Worm (Caenorhabditis elegans): ENCODE results near the gene best-17.

best-17 gene

DNA sequence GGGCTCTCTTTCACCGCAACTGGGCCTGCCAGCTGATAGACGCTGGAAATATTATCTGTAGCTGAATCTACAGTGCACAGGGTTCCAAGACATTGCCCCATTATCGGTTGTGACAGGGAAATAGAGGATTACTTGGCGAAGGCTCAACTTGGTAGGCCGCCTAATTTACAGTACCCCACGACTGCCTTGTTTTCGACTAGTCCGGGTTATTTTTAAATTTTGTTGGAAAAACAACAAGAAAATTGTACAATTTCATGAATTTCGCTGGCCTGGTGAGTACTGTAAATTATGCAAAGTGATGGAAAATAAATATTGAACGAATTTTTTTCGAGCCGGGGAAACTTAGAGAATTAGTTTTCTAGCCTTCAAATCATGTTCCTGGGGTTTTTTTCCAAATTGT, 26.6 kb upstream of the best-17 start, which contains the start of gene T19C3.7:
Gene T19C3.7 (minus strand): TSS at position 101 of the 400 bp plus-strand sequence.
- TF ChIP-seq lsy-12 (tag; optimal IDR thresholded peaks at IDR 0.05) = no peak
- TF ChIP-seq nfya-1 (tag; optimal IDR thresholded peaks at IDR 0.05; ENCODE audit: insufficient read depth) = no peak
- TF ChIP-seq R02D3.7 (tag; optimal IDR thresholded peaks at IDR 0.05) = no peak
- TF ChIP-seq jun-1 (tag; optimal IDR thresholded peaks at IDR 0.05) = no peak
- TF ChIP-seq ztf-11 (tag; optimal IDR thresholded peaks at IDR 0.05) = no peak
- TF ChIP-seq fkh-2 (tag; optimal IDR thresholded peaks at IDR 0.05) = no peak
- TF ChIP-seq sea-2 (GFP tag; optimal IDR thresholded peaks at IDR 0.05) = no peak
- no peak for TF ChIP-seq lin-15B (tag; optimal IDR thresholded peaks at IDR 0.05)
- TF ChIP-seq aly-2 (tag; optimal IDR thresholded peaks at IDR 0.05) = no peak
- TF ChIP-seq tbx-2 (tag; optimal IDR thresholded peaks at IDR 0.05) = no peak
- no peak for TF ChIP-seq ceh-28 (tag; optimal IDR thresholded peaks at IDR 0.05)
- TF ChIP-seq nhr-11 (tag; optimal IDR thresholded peaks at IDR 0.05) = no peak
- no peak for TF ChIP-seq lin-39 (tag; optimal IDR thresholded peaks at IDR 0.05)
- no peak for TF ChIP-seq ceh-16 (tag; optimal IDR thresholded peaks at IDR 0.05)
- no peak for TF ChIP-seq elt-3 (tag; optimal IDR thresholded peaks at IDR 0.05)
- no peak for TF ChIP-seq nhr-237 (tag; optimal IDR thresholded peaks at IDR 0.05)
- no peak for TF ChIP-seq fkh-10 (GFP tag; optimal IDR thresholded peaks at IDR 0.05)
- TF ChIP-seq nhr-77 (tag; optimal IDR thresholded peaks at IDR 0.05) = no peak
- TF ChIP-seq egl-5 (tag; optimal IDR thresholded peaks at IDR 0.05) = no peak
- TF ChIP-seq nhr-28 (tag; optimal IDR thresholded peaks at IDR 0.05) = no peak

DNA sequence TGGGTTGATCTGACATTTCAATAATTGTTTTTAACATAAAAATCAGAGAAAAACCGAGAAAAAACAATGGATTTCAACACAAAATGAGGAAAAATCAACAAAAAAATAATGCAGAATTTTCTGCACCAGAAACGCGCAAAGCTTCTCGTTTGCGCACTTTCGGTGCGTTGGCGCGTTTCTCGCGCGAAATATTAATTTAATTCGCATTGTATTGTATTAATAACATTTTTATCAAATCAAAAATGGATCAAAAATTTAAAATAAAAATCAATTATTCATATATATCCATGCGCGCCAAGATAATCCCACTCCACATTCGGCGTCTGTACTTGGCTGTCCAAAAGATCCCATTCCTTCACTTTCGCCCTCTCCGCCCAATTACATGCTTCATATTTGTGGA, 25.2 kb upstream of the best-17 start, which contains the start of gene fem-2:
Gene fem-2 (minus strand): TSS at position 9 of the 400 bp plus-strand sequence.
- TF ChIP-seq nhr-43 (tag; optimal IDR thresholded peaks at IDR 0.05; ENCODE audit: poor library complexity, severe bottlenecking) = no peak
- TF ChIP-seq ZK546.5 (tag; optimal IDR thresholded peaks at IDR 0.05) = no peak
- no peak for TF ChIP-seq nhr-28 (tag; optimal IDR thresholded peaks at IDR 0.05)
- TF ChIP-seq nfya-1 (tag; optimal IDR thresholded peaks at IDR 0.05; ENCODE audit: insufficient read depth) = peak; percentile 41
- TF ChIP-seq R02D3.7 (tag; optimal IDR thresholded peaks at IDR 0.05) = no peak
- no peak for TF ChIP-seq nhr-237 (tag; optimal IDR thresholded peaks at IDR 0.05)
- TF ChIP-seq nhr-67 (tag; optimal IDR thresholded peaks at IDR 0.05) = no peak
- TF ChIP-seq nhr-77 (tag; optimal IDR thresholded peaks at IDR 0.05) = no peak
- TF ChIP-seq unc-39 (tag; optimal IDR thresholded peaks at IDR 0.05) = no peak
- TF ChIP-seq daf-12 (tag; optimal IDR thresholded peaks at IDR 0.05) = no peak
- TF ChIP-seq unc-62 (GFP tag; optimal IDR thresholded peaks at IDR 0.05) = no peak
- TF ChIP-seq lin-15B (tag; optimal IDR thresholded peaks at IDR 0.05) = peak; percentile 22
- TF ChIP-seq pha-4 (tag; optimal IDR thresholded peaks at IDR 0.05) = peak; percentile 46
- no peak for TF ChIP-seq ceh-82 (tag; optimal IDR thresholded peaks at IDR 0.05)
- peak; percentile 56 for TF ChIP-seq hmg-11 (tag; optimal IDR thresholded peaks at IDR 0.05)
- TF ChIP-seq egl-5 (tag; optimal IDR thresholded peaks at IDR 0.05) = no peak
- TF ChIP-seq snpc-4 (tag; optimal IDR thresholded peaks at IDR 0.05) = peak; percentile 11
- no peak for TF ChIP-seq nhr-11 (tag; optimal IDR thresholded peaks at IDR 0.05)
- TF ChIP-seq nhr-23 (tag; optimal IDR thresholded peaks at IDR 0.05) = peak; percentile 23
- TF ChIP-seq lin-39 (tag; optimal IDR thresholded peaks at IDR 0.05) = peak; percentile 8

DNA sequence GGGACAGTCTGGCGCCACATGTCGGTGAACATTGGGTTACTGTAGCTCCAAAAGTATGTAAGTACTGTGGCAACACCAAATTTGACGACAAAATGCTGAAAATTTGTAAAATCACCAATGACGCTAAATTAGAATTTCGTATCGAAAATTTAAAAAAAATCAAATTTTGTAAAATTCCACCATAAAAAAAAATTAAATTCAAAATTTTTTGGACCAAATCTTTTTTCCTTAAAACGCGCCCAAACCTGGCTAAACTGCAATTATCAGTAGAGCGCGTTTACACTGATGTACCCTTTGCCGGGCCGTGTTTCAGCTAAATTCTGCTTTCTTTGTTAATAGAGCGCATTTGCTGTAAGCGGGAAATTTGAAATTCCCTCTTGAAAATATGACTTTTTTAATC, 22.0 kb upstream of the best-17 start, which contains the start of gene T19C3.6:
Gene T19C3.6 (minus strand): TSS at position 101 of the 400 bp plus-strand sequence.
- TF ChIP-seq unc-39 (tag; optimal IDR thresholded peaks at IDR 0.05) (no peak), ama-1 (optimal IDR thresholded peaks at IDR 0.05) (no peak), elt-2 (tag; optimal IDR thresholded peaks at IDR 0.05) (no peak), ceh-9 (tag; optimal IDR thresholded peaks at IDR 0.05) (no peak), lin-15B (tag; optimal IDR thresholded peaks at IDR 0.05) (no peak), pha-4 (tag; optimal IDR thresholded peaks at IDR 0.05) (no peak), lin-39 (tag; optimal IDR thresholded peaks at IDR 0.05) (no peak), ztf-11 (tag; optimal IDR thresholded peaks at IDR 0.05) (no peak), nhr-23 (tag; optimal IDR thresholded peaks at IDR 0.05) (no peak), lsy-12 (tag; optimal IDR thresholded peaks at IDR 0.05) (no peak), egl-27 (tag; optimal IDR thresholded peaks at IDR 0.05) (no peak), ceh-16 (tag; optimal IDR thresholded peaks at IDR 0.05) (no peak), unc-62 (GFP tag; optimal IDR thresholded peaks at IDR 0.05) (no peak)

DNA sequence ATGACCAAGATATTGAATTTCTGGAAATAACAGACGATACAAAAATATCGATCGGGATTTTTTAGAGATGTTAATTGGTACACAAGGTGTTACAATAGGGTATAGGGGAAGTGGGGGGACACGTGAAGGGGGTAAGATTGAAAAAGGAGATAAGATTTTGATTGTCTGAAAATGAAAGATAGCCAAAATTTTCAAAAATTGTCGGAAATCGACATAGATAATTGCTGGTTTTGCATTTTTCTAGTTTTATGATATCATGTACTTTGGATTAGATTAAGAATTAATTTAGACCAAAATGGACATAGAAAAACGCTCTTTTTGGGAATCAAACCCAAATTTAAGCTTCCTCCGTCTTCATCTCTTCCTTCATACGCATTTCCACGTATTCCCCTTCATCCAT, 18.4 kb upstream of the best-17 start, which contains the start of gene T19C3.5:
Gene T19C3.5 (minus strand): TSS at position 101 of the 400 bp plus-strand sequence.
- no peak for TF ChIP-seq fos-1 (tag; optimal IDR thresholded peaks at IDR 0.05)
- no peak for TF ChIP-seq nhr-28 (tag; optimal IDR thresholded peaks at IDR 0.05)
- no peak for TF ChIP-seq lsy-12 (tag; optimal IDR thresholded peaks at IDR 0.05)

Measured in whole organism, L3 larva.